Worm (Caenorhabditis elegans): Measurements from ENCODE around the gene nlp-20.
"Not testable (repeated sequence)": the region's sequence is repeated elsewhere in the genome, so short reads cannot be mapped to it uniquely, and the experiment has no call there.

- not testable (repeated sequence) for TF ChIP-seq W03F9.2, him-1 (tag; optimal IDR thresholded peaks at IDR 0.05)
Measured at ce11 chrIV:7634578-7634977, 8.3 kb downstream of the nlp-20 start, which contains the start of gene warf-1.
